Fruit fly (Drosophila melanogaster) whole organism, wandering third instar larva: ENCODE data around the gene Nrx-1.

ENCODE experiments used
- Abd-B ChIP-seq: fragments of >200 bp; optimal IDR thresholded peaks from 2 replicates; lab custom pipeline; 2017; ENCODE audit warnings: missing biosample characterization, missing genetic modification characterization
- CG32264 ChIP-seq: fragments of 200-800 bp; sonication (Bioruptor generic); optimal IDR thresholded peaks from 2 replicates; lab custom pipeline; 2016; ENCODE audit warnings: missing biosample characterization, missing genetic modification characterization
- CG9705 ChIP-seq: fragments of 200-800 bp; sonication (Bioruptor generic); optimal IDR thresholded peaks from 2 replicates; lab custom pipeline; 2018; ENCODE audit warnings: missing biosample characterization, mild to moderate bottlenecking, missing genetic modification characterization
- CrebA ChIP-seq: fragments of 200-800 bp; sonication (Bioruptor generic); optimal IDR thresholded peaks from 2 replicates; lab custom pipeline; 2016; ENCODE audit warnings: missing biosample characterization, mild to moderate bottlenecking, missing genetic modification characterization, borderline replicate concordance
- Dfd ChIP-seq: fragments of >200 bp; optimal IDR thresholded peaks from 2 replicates; lab custom pipeline; 2017; ENCODE audit warnings: missing biosample characterization, missing genetic modification characterization
- Dif ChIP-seq: fragments of 200-275, 200-300 bp; sonication (Bioruptor generic); optimal IDR thresholded peaks from 2 replicates; lab custom pipeline; 2018; ENCODE audit warnings: missing biosample characterization, missing genetic modification characterization; ENCODE audit not compliant: partially characterized antibody
- GATAd ChIP-seq: sonication (Bioruptor generic); optimal IDR thresholded peaks from 2 replicates; lab custom pipeline; 2016; ENCODE audit warnings: missing biosample characterization, missing genetic modification characterization
- HLH106 ChIP-seq: fragments of 200-800 bp; optimal IDR thresholded peaks from 3 replicates; lab custom pipeline; 2019; ENCODE audit warnings: missing biosample characterization, mild to moderate bottlenecking, missing genetic modification characterization, moderate library complexity
- Hnf4 ChIP-seq: fragments of 200-800 bp; sonication (Bioruptor generic); optimal IDR thresholded peaks from 2 replicates; lab custom pipeline; 2016; ENCODE audit warnings: missing biosample characterization, mild to moderate bottlenecking, missing genetic modification characterization
- Hr83 ChIP-seq: fragments of 200-300 bp; sonication (Bioruptor generic); optimal IDR thresholded peaks from 2 replicates; lab custom pipeline; 2016; ENCODE audit warnings: missing biosample characterization, mild to moderate bottlenecking, missing genetic modification characterization, moderate library complexity; ENCODE audit not compliant: poor library complexity, severe bottlenecking
- Jra ChIP-seq: sonication (Bioruptor generic); optimal IDR thresholded peaks from 2 replicates; lab custom pipeline; 2016; ENCODE audit warnings: missing biosample characterization, missing genetic modification characterization
- Myc ChIP-seq: fragments of >200 bp; optimal IDR thresholded peaks from 2 replicates; lab custom pipeline; 2017
- N ChIP-seq: fragments of >200 bp; optimal IDR thresholded peaks from 2 replicates; lab custom pipeline; 2018; ENCODE audit warnings: missing biosample characterization, missing external identifiers, missing genetic modification characterization
- OdsH ChIP-seq: fragments of 200-800 bp; sonication (Bioruptor generic); optimal IDR thresholded peaks from 2 replicates; lab custom pipeline; 2016; ENCODE audit warnings: missing biosample characterization, mild to moderate bottlenecking, missing genetic modification characterization
- Rel ChIP-seq, 2 experiments: fragments of 200-800 bp; sonication (Bioruptor generic) in 1 of 2; optimal IDR thresholded peaks; 2 replicates in 1 of 2; 3 replicates in 1 of 2; lab custom pipeline; 2016 to 2019; ENCODE audit warnings: mild to moderate bottlenecking in 2 of 2, missing biosample characterization in 2 of 2, missing genetic modification characterization in 2 of 2, moderate library complexity in 1 of 2
- Vsx2 ChIP-seq: fragments of 200-300, 225-300 bp; sonication (Bioruptor generic); optimal IDR thresholded peaks from 2 replicates; lab custom pipeline; 2018; ENCODE audit warnings: missing biosample characterization, missing genetic modification characterization; ENCODE audit not compliant: partially characterized antibody
- br ChIP-seq: fragments of 200-800 bp; sonication (Bioruptor generic); optimal IDR thresholded peaks from 2 replicates; lab custom pipeline; 2016; ENCODE audit warnings: missing biosample characterization, missing genetic modification characterization
- brk ChIP-seq: fragments of 200-800 bp; sonication (Bioruptor generic); optimal IDR thresholded peaks from 2 replicates; lab custom pipeline; 2016; ENCODE audit warnings: missing biosample characterization, mild to moderate bottlenecking, missing genetic modification characterization
- dmrt93B ChIP-seq: fragments of 200-800 bp; sonication (Bioruptor generic); optimal IDR thresholded peaks from 2 replicates; lab custom pipeline; 2018; ENCODE audit warnings: missing biosample characterization, mild to moderate bottlenecking, missing genetic modification characterization
- dsf ChIP-seq: sonication (Bioruptor generic); optimal IDR thresholded peaks from 2 replicates; lab custom pipeline; 2016; ENCODE audit warnings: missing biosample characterization, missing genetic modification characterization, borderline replicate concordance
- ey ChIP-seq: fragments of 200-800 bp; sonication (Bioruptor generic); optimal IDR thresholded peaks from 2 replicates; lab custom pipeline; 2016; ENCODE audit warnings: missing biosample characterization, missing genetic modification characterization
- foxo ChIP-seq, 2 experiments: fragments of 200-800 bp; sonication (Bioruptor generic); optimal IDR thresholded peaks; 2 replicates in 1 of 2; 3 replicates in 1 of 2; lab custom pipeline; 2016 to 2017; ENCODE audit warnings: missing biosample characterization in 2 of 2, missing genetic modification characterization in 2 of 2
- fru ChIP-seq: fragments of 200-800 bp; sonication (Bioruptor generic); optimal IDR thresholded peaks from 3 replicates; lab custom pipeline; 2016; ENCODE audit warnings: missing biosample characterization, mild to moderate bottlenecking, missing genetic modification characterization
- h ChIP-seq: fragments of 200-800 bp; sonication (Bioruptor generic); optimal IDR thresholded peaks from 3 replicates; lab custom pipeline; 2016; ENCODE audit warnings: missing biosample characterization, mild to moderate bottlenecking, missing genetic modification characterization
- psq ChIP-seq: fragments of 200-800 bp; sonication (Bioruptor generic); optimal IDR thresholded peaks from 3 replicates; lab custom pipeline; 2017; ENCODE audit warnings: missing biosample characterization, mild to moderate bottlenecking, missing genetic modification characterization, moderate library complexity
- rgr ChIP-seq: fragments of 200-800 bp; sonication (Bioruptor generic); optimal IDR thresholded peaks from 3 replicates; lab custom pipeline; 2016; ENCODE audit warnings: missing biosample characterization, mild to moderate bottlenecking, missing genetic modification characterization
- sage ChIP-seq: fragments of 200-800 bp; sonication (Bioruptor generic); optimal IDR thresholded peaks from 2 replicates; lab custom pipeline; 2016; ENCODE audit warnings: missing biosample characterization, mild to moderate bottlenecking, missing genetic modification characterization
- sv ChIP-seq: fragments of 200-800 bp; sonication (Bioruptor generic); optimal IDR thresholded peaks from 3 replicates; lab custom pipeline; 2016; ENCODE audit warnings: missing biosample characterization, missing genetic modification characterization
- tai ChIP-seq: sonication (Bioruptor generic); optimal IDR thresholded peaks from 2 replicates; lab custom pipeline; 2016; ENCODE audit warnings: missing biosample characterization, missing genetic modification characterization
- usp ChIP-seq: fragments of >200 bp; optimal IDR thresholded peaks from 2 replicates; lab custom pipeline; 2017; ENCODE audit warnings: missing biosample characterization, missing genetic modification characterization
- woc ChIP-seq: sonication (Bioruptor generic); optimal IDR thresholded peaks from 2 replicates; lab custom pipeline; 2016; ENCODE audit warnings: missing biosample characterization, mild to moderate bottlenecking, missing genetic modification characterization

Nrx-1 gene

dm6 chr3R:22483537-22483936 lies 15.2 kb downstream of the Nrx-1 start:
- TF ChIP-seq brk (GFP tag; lab: Kevin White, UChicago): no peak
- no peak for TF ChIP-seq tai (GFP tag; lab: Kevin White, UChicago)
- no peak for TF ChIP-seq psq (GFP tag; lab: Kevin White, UChicago)
- no peak for TF ChIP-seq Dif (GFP tag; lab: Kevin White, UChicago)
- no peak for TF ChIP-seq sage (GFP tag; lab: Kevin White, UChicago)
- no peak for TF ChIP-seq ey (GFP tag; lab: Kevin White, UChicago)
- no peak for TF ChIP-seq Hr83 (GFP tag; lab: Kevin White, UChicago)
- no peak for TF ChIP-seq woc
- TF ChIP-seq Hnf4 (GFP tag; lab: Kevin White, UChicago): no peak
- no peak for TF ChIP-seq Dfd (GFP tag; lab: Kevin White, UChicago)
- no peak for TF ChIP-seq dsf (GFP tag; lab: Kevin White, UChicago)
- no peak for TF ChIP-seq Abd-B (GFP tag; lab: Kevin White, UChicago)
- TF ChIP-seq h (GFP tag; lab: Kevin White, UChicago): no peak
- no peak for TF ChIP-seq rgr
- TF ChIP-seq Vsx2 (GFP tag; lab: Kevin White, UChicago): no peak
- TF ChIP-seq CrebA (GFP tag; lab: Kevin White, UChicago): no peak
- no peak for TF ChIP-seq Jra (GFP tag; lab: Kevin White, UChicago)
- no peak for TF ChIP-seq CG9705 (GFP tag; lab: Kevin White, UChicago)
- TF ChIP-seq, all 38 proteins: peak for 0

- TF ChIP-seq GATAd (GFP tag; lab: Kevin White, UChicago) (no peak), sage (GFP tag; lab: Kevin White, UChicago) (no peak), CrebA (GFP tag; lab: Kevin White, UChicago) (no peak), usp (GFP tag; lab: Kevin White, UChicago) (no peak), Rel (GFP tag; optimal IDR thresholded peaks at IDR 0.05; lab: Kevin White, UChicago) (no peak), Rel (tag; optimal IDR thresholded peaks at IDR 0.05; lab: Kevin White, UChicago) (peak; percentile 59), N (GFP tag; lab: Kevin White, UChicago) (no peak), br (GFP tag; lab: Kevin White, UChicago) (no peak), Jra (GFP tag; lab: Kevin White, UChicago) (peak; percentile 73), Myc (lab: Kevin White, UChicago) (no peak), Hnf4 (GFP tag; lab: Kevin White, UChicago) (no peak), OdsH (GFP tag; lab: Kevin White, UChicago) (no peak), CG32264 (GFP tag; lab: Kevin White, UChicago) (no peak), Hr83 (GFP tag; lab: Kevin White, UChicago) (no peak), foxo (GFP tag; optimal IDR thresholded peaks at IDR 0.05; lab: Kevin White, UChicago) (no peak), Dif (GFP tag; lab: Kevin White, UChicago) (peak; percentile 7), dmrt93B (GFP tag; lab: Kevin White, UChicago) (no peak)
Measured at dm6 chr3R:22487037-22487492, 18.8 kb downstream of the Nrx-1 start, which contains the start of gene Pfdn5. Pfdn5 (plus strand) TSS chr3R:22487039.

DNA sequence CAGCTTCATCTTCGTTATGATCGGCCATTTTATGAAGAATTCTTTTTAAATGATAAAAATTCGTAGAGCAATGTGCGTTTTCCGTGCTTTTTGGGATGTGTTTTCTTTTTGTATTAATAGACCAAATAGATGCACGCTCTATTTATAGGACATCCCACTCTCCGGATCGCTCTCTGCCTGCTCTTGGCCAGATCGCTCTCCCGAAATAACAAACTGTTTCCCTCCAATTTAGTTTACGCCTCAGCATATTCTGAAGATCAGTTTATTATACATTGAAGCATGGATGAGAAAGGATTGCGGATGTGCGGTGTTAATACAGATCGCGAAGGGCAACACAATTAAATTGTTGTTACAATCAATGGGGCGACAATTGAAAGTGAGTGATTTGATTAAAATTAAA lies 20.5 kb downstream of the Nrx-1 start, which contains the start of gene CG5376:
Gene CG5376, minus strand, starts transcription at position 101 of the 400 bp plus-strand sequence.
- TF ChIP-seq Abd-B (GFP tag; lab: Kevin White, UChicago): no peak
- TF ChIP-seq fru (GFP tag; lab: Kevin White, UChicago): no peak
- no peak for TF ChIP-seq rgr
- TF ChIP-seq sv (GFP tag; lab: Kevin White, UChicago): no peak
- TF ChIP-seq GATAd (GFP tag; lab: Kevin White, UChicago): no peak

DNA sequence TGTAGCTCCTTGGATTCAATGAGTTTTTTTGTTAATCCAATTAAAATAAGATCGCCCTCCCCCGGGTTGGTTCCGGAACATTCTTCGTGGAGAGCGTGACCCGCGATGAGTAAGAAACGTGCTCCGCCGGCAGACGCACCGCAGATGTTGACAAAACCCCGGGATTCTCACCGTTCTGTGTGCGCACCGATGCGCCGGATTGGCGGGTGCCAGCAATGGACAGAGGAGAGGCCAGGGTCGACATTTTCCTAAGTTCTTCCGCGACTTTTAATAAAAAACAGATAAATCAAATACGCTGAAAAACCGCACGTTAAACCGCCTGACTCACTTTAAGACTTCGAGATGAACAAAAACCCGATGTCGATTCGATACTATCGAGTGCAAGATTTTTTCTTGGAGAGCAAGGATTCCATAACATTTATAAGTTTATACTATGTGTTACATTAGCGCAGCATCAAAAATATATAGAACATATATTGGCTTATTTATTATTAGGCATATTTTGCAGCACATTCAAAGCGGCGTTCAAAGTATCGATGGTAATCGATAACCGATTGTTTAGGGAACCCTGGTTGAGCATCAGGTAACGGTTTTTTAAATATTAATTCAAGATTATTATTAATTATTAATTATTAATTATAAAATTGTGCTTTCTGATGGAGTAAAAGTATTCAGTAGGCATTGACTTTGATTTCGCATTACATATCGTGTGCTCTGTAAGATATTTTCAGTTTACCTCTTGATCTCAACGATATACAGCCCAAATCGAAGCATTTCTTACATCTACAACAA lies 23.0 kb downstream of the Nrx-1 start, which contains the start of the genes CCT1 and tHMG1:
Gene CCT1, minus strand, starts transcription at position 352 of the 792 bp plus-strand sequence.
Gene tHMG1, plus strand, starts transcription at position 742 of the 792 bp plus-strand sequence.
- TF ChIP-seq Jra (GFP tag; lab: Kevin White, UChicago) (peak; percentile 73), Hr83 (GFP tag; lab: Kevin White, UChicago) (peak; percentile 40), h (GFP tag; lab: Kevin White, UChicago) (peak; percentile 32), Abd-B (GFP tag; lab: Kevin White, UChicago) (no peak), CrebA (GFP tag; lab: Kevin White, UChicago) (no peak), HLH106 (tag; lab: Kevin White, UChicago) (peak; percentile 3), sage (GFP tag; lab: Kevin White, UChicago) (peak; percentile 8)
- TF ChIP-seq, all 38 proteins: peak for 5
